Fruit fly (Drosophila melanogaster): ENCODE results near the gene Ugalt.
A peak's percentile ranks its signal among the peaks of the same experiment; 100 is the strongest.

The Ugalt gene

DNA sequence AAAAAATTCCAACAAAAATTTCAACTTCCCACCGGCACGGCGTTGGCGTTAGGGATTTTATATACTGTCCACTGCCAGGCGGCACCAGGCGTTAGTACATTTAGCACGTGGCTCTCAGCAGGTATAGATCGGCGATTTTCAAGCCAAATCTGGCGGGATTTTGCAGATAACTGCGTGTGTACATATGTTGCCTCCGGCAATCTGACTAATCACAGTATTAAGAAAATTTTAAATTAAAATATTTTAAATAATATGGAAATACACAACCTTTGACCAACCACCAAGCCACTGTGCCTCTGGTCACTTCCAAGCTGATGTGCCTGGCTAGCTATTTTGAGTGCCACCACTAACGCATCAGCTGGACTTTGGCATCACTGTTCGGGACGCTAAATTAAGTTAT lies 28.5 kb upstream of the Ugalt start, which contains the start of the genes ttm50 and CG2712 (continued):
- TF ChIP-seq Dip3 (GFP tag; optimal IDR thresholded peaks at IDR 0.05), result no peak
- no peak; the same call in 1 of the 2 replicates for TF ChIP-seq CG11085 (GFP tag; IDR thresholded peaks at IDR 0.05)
- peak; percentile 5 for TF ChIP-seq CG4820 (GFP tag; optimal IDR thresholded peaks at IDR 0.05)
- no peak for TF ChIP-seq Jarid2 (GFP tag; optimal IDR thresholded peaks at IDR 0.05)
- no peak for TF ChIP-seq mam (GFP tag; optimal IDR thresholded peaks at IDR 0.05)
- no peak for TF ChIP-seq CG13624 (GFP tag; optimal IDR thresholded peaks at IDR 0.05)
- TF ChIP-seq Hand (GFP tag; optimal IDR thresholded peaks at IDR 0.05), result no peak
- peak; percentile 44 for TF ChIP-seq Fer3 (tag; optimal IDR thresholded peaks at IDR 0.05)
- TF ChIP-seq CrebB (tag; optimal IDR thresholded peaks at IDR 0.05), result no peak
- no peak for TF ChIP-seq CG17568 (GFP tag; optimal IDR thresholded peaks at IDR 0.05)
- TF ChIP-seq CkIIα-i1 (GFP tag; IDR thresholded peaks at IDR 0.05), result no peak
- TF ChIP-seq Nf-YC (tag; optimal IDR thresholded peaks at IDR 0.05), result peak; percentile 65
- TF ChIP-seq Asciz (GFP tag; optimal IDR thresholded peaks at IDR 0.05), result no peak
- peak; percentile 56 for TF ChIP-seq pzg (GFP tag; optimal IDR thresholded peaks at IDR 0.05)
- TF ChIP-seq inv (GFP tag; IDR thresholded peaks at IDR 0.05; ENCODE audit: partially characterized antibody), result no peak
- no peak for TF ChIP-seq CG7271 (tag; optimal IDR thresholded peaks at IDR 0.05)
- no peak for TF ChIP-seq Hmx (GFP tag; optimal IDR thresholded peaks at IDR 0.05)
- peak; percentile 71 for TF ChIP-seq CG12391 (tag; optimal IDR thresholded peaks at IDR 0.05)
- TF ChIP-seq ap (GFP tag; IDR thresholded peaks at IDR 0.05), result no peak
- TF ChIP-seq CG14441 (GFP tag; IDR thresholded peaks at IDR 0.05), result peak; percentile 28; the same call in 1 of the 2 replicates
- TF ChIP-seq Lpt (GFP tag; optimal IDR thresholded peaks at IDR 0.05), result no peak
- TF ChIP-seq twi (tag; optimal IDR thresholded peaks at IDR 0.05), result peak; percentile 66
- TF ChIP-seq stc (GFP tag; IDR thresholded peaks at IDR 0.05), result no peak
- no peak for TF ChIP-seq CG1603 (tag; optimal IDR thresholded peaks at IDR 0.05)
- no peak for TF ChIP-seq HLH4C (GFP tag; IDR thresholded peaks at IDR 0.05; ENCODE audit: partially characterized antibody)
- peak; percentile 31 for TF ChIP-seq CG7928 (GFP tag; optimal IDR thresholded peaks at IDR 0.05)
- TF ChIP-seq CG11504 (tag; optimal IDR thresholded peaks at IDR 0.05), result no peak
- no peak for TF ChIP-seq Side (GFP tag; optimal IDR thresholded peaks at IDR 0.05)
- peak; percentile 74 for TF ChIP-seq gfzf (GFP tag; optimal IDR thresholded peaks at IDR 0.05)
- TF ChIP-seq sc (optimal IDR thresholded peaks at IDR 0.05), result no peak
- TF ChIP-seq sc (GFP tag; optimal IDR thresholded peaks at IDR 0.05), result no peak
- TF ChIP-seq ac (GFP tag; optimal IDR thresholded peaks at IDR 0.05), result no peak
- TF ChIP-seq CG1832 (GFP tag; optimal IDR thresholded peaks at IDR 0.05), result no peak
- no peak for TF ChIP-seq CG13123 (GFP tag; optimal IDR thresholded peaks at IDR 0.05)
- no peak for TF ChIP-seq CG18764 (GFP tag; optimal IDR thresholded peaks at IDR 0.05)
- peak; percentile 75 for TF ChIP-seq phol (tag; optimal IDR thresholded peaks at IDR 0.05)
- peak; percentile 31; the same call in 1 of the 3 replicates for TF ChIP-seq Optix (GFP tag; IDR thresholded peaks at IDR 0.05)
- TF ChIP-seq Kr (GFP tag; optimal IDR thresholded peaks at IDR 0.05), result no peak
- no peak for TF ChIP-seq gem (tag; optimal IDR thresholded peaks at IDR 0.05)
- TF ChIP-seq al (GFP tag; IDR thresholded peaks at IDR 0.05), result peak; percentile 60
- TF ChIP-seq Dip2 (GFP tag; IDR thresholded peaks at IDR 0.05), result no peak
- TF ChIP-seq CG7357 (GFP tag; IDR thresholded peaks at IDR 0.05), result no peak
- TF ChIP-seq Meics (GFP tag; optimal IDR thresholded peaks at IDR 0.05), result peak; percentile 68
- peak; percentile 57 for TF ChIP-seq CG3847 (GFP tag; IDR thresholded peaks at IDR 0.05)
- peak; percentile 22 for TF ChIP-seq HHEX (GFP tag; optimal IDR thresholded peaks at IDR 0.05)
- TF ChIP-seq CG1529 (GFP tag; optimal IDR thresholded peaks at IDR 0.05), result no peak
- peak; percentile 76 for TF ChIP-seq CG12659 (GFP tag; optimal IDR thresholded peaks at IDR 0.05)
- TF ChIP-seq CG7786 (GFP tag; optimal IDR thresholded peaks at IDR 0.05), result no peak
- TF ChIP-seq CG12744 (GFP tag; optimal IDR thresholded peaks at IDR 0.05), result no peak
- no peak for TF ChIP-seq cad (GFP tag; optimal IDR thresholded peaks at IDR 0.05)
- no peak for TF ChIP-seq wor (GFP tag; IDR thresholded peaks at IDR 0.05)
- no peak for TF ChIP-seq luna (GFP tag; optimal IDR thresholded peaks at IDR 0.05)

Data from whole organism, embryonic.